Worm (Caenorhabditis elegans) whole organism, dauer: ENCODE measurements around the gene C32B5.13.

ENCODE experiments used
- unc-62 ChIP-seq: sonication (generic microtip); optimal IDR thresholded peaks from 2 replicates; lab custom pipeline; 2017; ENCODE audit warnings: missing biosample characterization, missing genetic modification reagents, missing genetic modification characterization

The C32B5.13 gene

ce11 chrII:913222-913722, 48.6 kb downstream of the C32B5.13 start, which contains the start of gene fbxc-33:
fbxc-33 (plus strand) TSS chrII:913672.
- no peak for TF ChIP-seq unc-62 (GFP tag; lab: Kevin White, UChicago)

DNA sequence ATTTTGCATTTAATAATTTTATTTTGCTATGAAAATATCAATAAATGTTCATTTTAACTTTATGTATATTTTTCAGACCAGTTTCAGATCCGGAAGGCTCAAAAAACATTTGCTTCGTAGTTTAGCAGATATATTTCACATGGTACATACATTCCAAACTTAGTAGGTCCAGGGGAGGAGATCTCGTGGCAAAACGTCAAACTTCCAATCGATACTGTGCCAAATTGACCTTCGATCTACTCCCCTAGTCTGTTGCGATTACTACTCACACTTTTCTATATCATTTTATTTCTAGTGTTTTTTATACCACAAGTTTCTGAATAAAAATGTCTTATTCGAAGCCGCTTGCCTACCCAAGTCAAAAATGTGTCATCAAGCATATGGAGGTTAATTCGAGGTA, 50.2 kb downstream of the C32B5.13 start, which contains the start of gene fbxc-31:
fbxc-31 (plus strand) TSS at position 301 of the 400 bp plus-strand sequence.
- TF ChIP-seq unc-62 (GFP tag; lab: Kevin White, UChicago) = no peak
